Fruit fly (Drosophila melanogaster) whole organism, embryonic: ENCODE measurements around the gene SIFaR.

Experiments
- Atf3 ChIP-seq: fragments of 200-800 bp; sonication (Bioruptor generic); optimal IDR thresholded peaks from 3 replicates; lab custom pipeline; 2016; ENCODE audit warnings: missing biosample characterization, missing genetic modification characterization
- B-H1 ChIP-seq: fragments of 200-800 bp; sonication (Bioruptor generic); IDR thresholded peaks from 3 replicates; pipeline ENCODE4 v1.3.6; 2022; ENCODE audit warnings: missing biosample characterization, missing genetic modification characterization
- CG10431 ChIP-seq: fragments of 200-800 bp; sonication (Bioruptor generic); optimal IDR thresholded peaks from 3 replicates; lab custom pipeline; 2018; ENCODE audit warnings: missing biosample characterization, mild to moderate bottlenecking, missing genetic modification characterization
- CG10959 ChIP-seq: fragments of 200-800 bp; sonication (Bioruptor generic); IDR thresholded peaks from 2 replicates; pipeline ENCODE4 v1.3.6; 2022; ENCODE audit warnings: missing biosample characterization, missing genetic modification characterization
- CG11695 ChIP-seq: fragments of 200-800 bp; sonication (Bioruptor generic); IDR thresholded peaks from 3 replicates; pipeline ENCODE4 v1.3.6; 2022; ENCODE audit warnings: missing biosample characterization, missing genetic modification characterization
- CG11723 ChIP-seq: fragments of 200-800 bp; sonication (Bioruptor generic); optimal IDR thresholded peaks from 2 replicates; lab custom pipeline; 2017; ENCODE audit warnings: missing biosample characterization, mild to moderate bottlenecking, missing genetic modification characterization
- CG17361 ChIP-seq: fragments of 200-800 bp; sonication (Bioruptor generic); IDR thresholded peaks from 3 replicates; pipeline ENCODE4 v1.3.6; 2022; ENCODE audit warnings: missing biosample characterization, missing genetic modification characterization
- CG17568 ChIP-seq: fragments of 200-800 bp; sonication (Bioruptor generic); optimal IDR thresholded peaks from 2 replicates; lab custom pipeline; 2018; ENCODE audit warnings: missing biosample characterization, mild to moderate bottlenecking, missing genetic modification characterization, moderate library complexity
- CG1832 ChIP-seq: fragments of 200-800 bp; sonication (Bioruptor generic); optimal IDR thresholded peaks from 2 replicates; lab custom pipeline; 2017; ENCODE audit warnings: missing biosample characterization, mild to moderate bottlenecking, missing genetic modification characterization, inconsistent platforms
- CG18619 ChIP-seq: fragments of 200-800 bp; sonication (Bioruptor generic); optimal IDR thresholded peaks from 3 replicates; lab custom pipeline; 2017; ENCODE audit warnings: missing biosample characterization, mild to moderate bottlenecking, missing genetic modification characterization
- CG3065 ChIP-seq: fragments of 200-800 bp; sonication (Bioruptor generic); optimal IDR thresholded peaks from 2 replicates; lab custom pipeline; 2016; ENCODE audit warnings: missing biosample characterization, missing genetic modification characterization
- CG34224 ChIP-seq: fragments of 200-800 bp; sonication (Bioruptor generic); IDR thresholded peaks from 3 replicates; pipeline ENCODE4 v1.3.6; 2022; ENCODE audit warnings: missing biosample characterization, missing genetic modification characterization; ENCODE audit not compliant: partially characterized antibody
- CG4617 ChIP-seq: fragments of 200-800 bp; sonication (Bioruptor generic); optimal IDR thresholded peaks from 3 replicates; lab custom pipeline; 2016; ENCODE audit warnings: missing biosample characterization, missing genetic modification characterization, borderline replicate concordance
- CG7839 ChIP-seq: fragments of 200-800 bp; sonication (Bioruptor generic); optimal IDR thresholded peaks from 3 replicates; lab custom pipeline; 2018; ENCODE audit warnings: missing biosample characterization, mild to moderate bottlenecking, missing genetic modification characterization, moderate library complexity
- CG8765 ChIP-seq: fragments of 200-800 bp; sonication (Bioruptor generic); IDR thresholded peaks from 2 replicates; pipeline ENCODE4 v1.3.6; 2022; ENCODE audit warnings: missing biosample characterization, missing genetic modification characterization
- CG8924 ChIP-seq: fragments of 200-800 bp; optimal IDR thresholded peaks from 3 replicates; lab custom pipeline; 2019; ENCODE audit warnings: missing biosample characterization, mild to moderate bottlenecking, missing genetic modification characterization, moderate library complexity
- CG9797 ChIP-seq: fragments of 200-800 bp; sonication (Bioruptor generic); optimal IDR thresholded peaks from 3 replicates; lab custom pipeline; 2018; ENCODE audit warnings: missing biosample characterization, mild to moderate bottlenecking, missing genetic modification characterization
- D19A ChIP-seq: fragments of 200-800 bp; optimal IDR thresholded peaks from 3 replicates; lab custom pipeline; 2019; ENCODE audit warnings: missing biosample characterization, mild to moderate bottlenecking, missing genetic modification characterization, moderate library complexity
- Dek ChIP-seq: fragments of 200-800 bp; sonication (Bioruptor generic); optimal IDR thresholded peaks from 3 replicates; lab custom pipeline; 2019; ENCODE audit warnings: missing biosample characterization, mild to moderate bottlenecking, missing genetic modification characterization, moderate library complexity
- Dip2 ChIP-seq: fragments of 200-800 bp; sonication (Bioruptor generic); IDR thresholded peaks from 2 replicates; pipeline ENCODE4 v1.3.6; 2022; ENCODE audit warnings: missing biosample characterization, missing genetic modification characterization
- Dref ChIP-seq: fragments of 200-800 bp; sonication (Bioruptor generic); IDR thresholded peaks from 2 replicates; pipeline ENCODE4 v1.3.6; 2022; ENCODE audit warnings: missing biosample characterization, missing genetic modification characterization
- Fer3 ChIP-seq: fragments of 200-800 bp; sonication (Bioruptor generic); optimal IDR thresholded peaks from 2 replicates; lab custom pipeline; 2018; ENCODE audit warnings: missing biosample characterization, mild to moderate bottlenecking, missing genetic modification characterization, moderate library complexity
- HHEX ChIP-seq: fragments of 200-800 bp; sonication (Bioruptor generic); optimal IDR thresholded peaks from 3 replicates; lab custom pipeline; 2017; ENCODE audit warnings: missing biosample characterization, mild to moderate bottlenecking, missing genetic modification characterization, missing genetic modification reagents
- HLH3B ChIP-seq: fragments of 200-800 bp; sonication (Bioruptor generic); IDR thresholded peaks from 2 replicates; pipeline ENCODE4 v1.3.6; 2022; ENCODE audit warnings: missing biosample characterization, missing genetic modification characterization
- Hey ChIP-seq: fragments of 200-800 bp; sonication (Bioruptor generic); optimal IDR thresholded peaks from 3 replicates; lab custom pipeline; 2018; ENCODE audit warnings: missing biosample characterization, mild to moderate bottlenecking, missing genetic modification characterization
- Rfx ChIP-seq: fragments of 200-800 bp; sonication (Bioruptor generic); IDR thresholded peaks from 2 replicates; pipeline ENCODE4 v1.3.6; 2022; ENCODE audit warnings: missing biosample characterization, missing genetic modification characterization
- Vsx1 ChIP-seq: fragments of 200-800 bp; sonication (Bioruptor generic); optimal IDR thresholded peaks from 2 replicates; lab custom pipeline; 2017; ENCODE audit warnings: missing biosample characterization, mild to moderate bottlenecking, missing genetic modification characterization, missing genetic modification reagents
- ap ChIP-seq: fragments of 200-800 bp; sonication (Bioruptor generic); IDR thresholded peaks from 2 replicates; pipeline ENCODE4 v1.3.6; 2022; ENCODE audit warnings: missing biosample characterization, missing genetic modification characterization
- bcd ChIP-seq: fragments of 200-800 bp; sonication (Bioruptor generic); optimal IDR thresholded peaks from 2 replicates; lab custom pipeline; 2017; ENCODE audit warnings: missing biosample characterization, mild to moderate bottlenecking, missing genetic modification characterization
- bsh ChIP-seq, 2 experiments: fragments of 200-800 bp; sonication (Bioruptor generic); optimal IDR thresholded peaks; 2 replicates each; lab custom pipeline; 2017 to 2018; ENCODE audit warnings: mild to moderate bottlenecking in 2 of 2, missing biosample characterization in 2 of 2, missing genetic modification characterization in 2 of 2, moderate library complexity in 1 of 2
- cato ChIP-seq: fragments of 200-800 bp; sonication (Bioruptor generic); optimal IDR thresholded peaks from 2 replicates; lab custom pipeline; 2016; ENCODE audit warnings: missing biosample characterization, missing genetic modification characterization, borderline replicate concordance
- cg ChIP-seq: fragments of 200-800 bp; sonication (Bioruptor generic); optimal IDR thresholded peaks from 3 replicates; lab custom pipeline; 2019; ENCODE audit warnings: missing biosample characterization, mild to moderate bottlenecking, missing genetic modification characterization, moderate library complexity
- gcm ChIP-seq: fragments of 200-800 bp; sonication (Bioruptor generic); optimal IDR thresholded peaks from 2 replicates; lab custom pipeline; 2019; ENCODE audit warnings: missing biosample characterization, mild to moderate bottlenecking, missing genetic modification characterization, moderate library complexity
- hbn ChIP-seq: fragments of 200-800 bp; sonication (Bioruptor generic); IDR thresholded peaks from 2 replicates; pipeline ENCODE4 v1.3.6; 2022; ENCODE audit warnings: missing biosample characterization, missing genetic modification characterization; ENCODE audit not compliant: partially characterized antibody
- lmd ChIP-seq: fragments of 200-800 bp; sonication (Bioruptor generic); IDR thresholded peaks from 2 replicates; pipeline ENCODE4 v1.3.6; 2022; ENCODE audit warnings: missing biosample characterization, missing genetic modification characterization
- maf-S ChIP-seq: fragments of 200-800 bp; sonication (Bioruptor generic); optimal IDR thresholded peaks from 2 replicates; lab custom pipeline; 2016; ENCODE audit warnings: missing biosample characterization, missing genetic modification characterization
- odd ChIP-seq: fragments of 200-800 bp; sonication (Bioruptor generic); optimal IDR thresholded peaks from 2 replicates; lab custom pipeline; 2017; ENCODE audit warnings: missing biosample characterization, mild to moderate bottlenecking, missing genetic modification characterization
- pfk ChIP-seq: fragments of 200-800 bp; sonication (Bioruptor generic); optimal IDR thresholded peaks from 2 replicates; lab custom pipeline; 2018; ENCODE audit warnings: missing biosample characterization, mild to moderate bottlenecking, missing genetic modification characterization, moderate library complexity
- salm ChIP-seq: fragments of 200-800 bp; sonication (Bioruptor generic); optimal IDR thresholded peaks from 2 replicates; lab custom pipeline; 2018; ENCODE audit warnings: missing biosample characterization, mild to moderate bottlenecking, missing genetic modification characterization
- schlank ChIP-seq: fragments of 200-800 bp; sonication (Bioruptor generic); optimal IDR thresholded peaks from 2 replicates; lab custom pipeline; 2018; ENCODE audit warnings: missing biosample characterization, mild to moderate bottlenecking, missing genetic modification characterization
- sd ChIP-seq: fragments of 200-800 bp; sonication (Bioruptor generic); optimal IDR thresholded peaks from 3 replicates; lab custom pipeline; 2018; ENCODE audit warnings: missing biosample characterization, mild to moderate bottlenecking, missing genetic modification characterization, moderate library complexity
- sim ChIP-seq: fragments of 200-800 bp; sonication (Bioruptor generic); IDR thresholded peaks from 2 replicates; pipeline ENCODE4 v1.3.6; 2022; ENCODE audit warnings: missing biosample characterization, missing genetic modification characterization
- slou ChIP-seq: fragments of 200-800 bp; sonication (Bioruptor generic); optimal IDR thresholded peaks from 3 replicates; lab custom pipeline; 2016; ENCODE audit warnings: missing biosample characterization, missing genetic modification characterization
- sqz ChIP-seq: fragments of 200-800 bp; sonication (Bioruptor generic); optimal IDR thresholded peaks from 3 replicates; lab custom pipeline; 2018; ENCODE audit warnings: missing biosample characterization, mild to moderate bottlenecking, missing genetic modification characterization
- tll ChIP-seq, 2 experiments: fragments of 200-800 bp in 1 of 2; fragments of >200 bp in 1 of 2; sonication (Bioruptor generic) in 1 of 2; optimal IDR thresholded peaks; 2 replicates each; lab custom pipeline; 2017 to 2019; ENCODE audit warnings: missing biosample characterization in 2 of 2, missing genetic modification characterization in 2 of 2, mild to moderate bottlenecking in 1 of 2, moderate library complexity in 1 of 2
- toy ChIP-seq: fragments of 200-800 bp; sonication (Bioruptor generic); IDR thresholded peaks from 2 replicates; pipeline ENCODE4 v1.3.6; 2022; ENCODE audit warnings: missing biosample characterization, missing genetic modification characterization
- trem ChIP-seq: fragments of 200-800 bp; optimal IDR thresholded peaks from 3 replicates; lab custom pipeline; 2019; ENCODE audit warnings: missing biosample characterization, mild to moderate bottlenecking, missing genetic modification characterization, moderate library complexity
- trh ChIP-seq: fragments of 200-800 bp; sonication (Bioruptor generic); optimal IDR thresholded peaks from 2 replicates; lab custom pipeline; 2016; ENCODE audit warnings: missing biosample characterization, missing genetic modification characterization
- wek ChIP-seq: fragments of 200-800 bp; sonication (Bioruptor generic); optimal IDR thresholded peaks from 3 replicates; lab custom pipeline; 2018; ENCODE audit warnings: missing biosample characterization, mild to moderate bottlenecking, missing genetic modification characterization, moderate library complexity
- zen ChIP-seq: fragments of 200-800 bp; sonication (Bioruptor generic); optimal IDR thresholded peaks from 3 replicates; lab custom pipeline; 2018; ENCODE audit warnings: missing biosample characterization, mild to moderate bottlenecking, missing genetic modification characterization, moderate library complexity

The SIFaR gene

dm6 chr3R:21263177-21263576 is 30.6 kb downstream of the SIFaR start (continued):
- TF ChIP-seq trh (GFP tag; lab: Kevin White, UChicago), result peak; percentile 2
- peak; percentile 31 for TF ChIP-seq Vsx1
- no peak for TF ChIP-seq pfk
- TF ChIP-seq CG17568, result peak; percentile 41
- no peak for TF ChIP-seq trem
- no peak for TF ChIP-seq toy
- TF ChIP-seq CG34224 (GFP tag; lab: Robert Waterston, UW), result no peak
- TF ChIP-seq D19A (tag; lab: Kevin White, UChicago), result no peak
- TF ChIP-seq Dek (tag; lab: Kevin White, UChicago), result no peak
- peak; percentile 58; the same call in 1 of the 2 replicates for TF ChIP-seq Rfx (GFP tag; lab: Robert Waterston, UW)
- no peak for TF ChIP-seq Atf3 (GFP tag; lab: Kevin White, UChicago)
- no peak for TF ChIP-seq tll (GFP tag; optimal IDR thresholded peaks at IDR 0.05; lab: Kevin White, UChicago)
- no peak for TF ChIP-seq CG1832
- TF ChIP-seq CG18619, result peak; percentile 36
- TF ChIP-seq CG11723 (GFP tag; lab: Kevin White, UChicago), result peak; percentile 20
- TF ChIP-seq odd (GFP tag; lab: Kevin White, UChicago), result peak; percentile 31
- TF ChIP-seq cato (GFP tag; lab: Kevin White, UChicago), result no peak
- TF ChIP-seq gcm (GFP tag; lab: Kevin White, UChicago), result peak; percentile 32
- TF ChIP-seq CG17361 (GFP tag; lab: Robert Waterston, UW), result no peak
- TF ChIP-seq CG3065 (GFP tag; lab: Kevin White, UChicago), result no peak
- TF ChIP-seq maf-S (GFP tag; lab: Kevin White, UChicago), result no peak
- TF ChIP-seq Dref (GFP tag; lab: Robert Waterston, UW), result no peak
- peak; percentile 28; the same call in 1 of the 2 replicates for TF ChIP-seq CG10959
- TF ChIP-seq Fer3 (tag; lab: Kevin White, UChicago), result peak; percentile 40
- TF ChIP-seq CG7839 (tag; lab: Kevin White, UChicago), result peak; percentile 28
- peak; percentile 9 for TF ChIP-seq CG10431 (GFP tag; lab: Kevin White, UChicago)
- TF ChIP-seq slou, result no peak
- TF ChIP-seq CG9797, result no peak
- peak; percentile 19 for TF ChIP-seq cg (GFP tag; lab: Kevin White, UChicago)
- peak in 1 of 2 experiments; percentile 57 for TF ChIP-seq bsh (GFP tag; optimal IDR thresholded peaks at IDR 0.05; lab: Kevin White, UChicago)
- TF ChIP-seq wek (GFP tag; lab: Kevin White, UChicago), result peak; percentile 35
- TF ChIP-seq bcd (GFP tag; lab: Kevin White, UChicago), result peak; percentile 26
- TF ChIP-seq zen, result peak; percentile 27
- TF ChIP-seq sd (tag; lab: Kevin White, UChicago), result no peak
- TF ChIP-seq hbn (GFP tag; lab: Robert Waterston, UW), result no peak
- peak; percentile 57 for TF ChIP-seq HHEX (GFP tag; lab: Kevin White, UChicago)
- no peak for TF ChIP-seq CG4617
- no peak for TF ChIP-seq CG8765 (GFP tag; lab: Robert Waterston, UW)
- TF ChIP-seq Hey (tag; lab: Kevin White, UChicago), result no peak
- TF ChIP-seq Dip2, result no peak
- TF ChIP-seq sqz (GFP tag; lab: Kevin White, UChicago), result no peak
- peak; percentile 51; the same call in 1 of the 2 replicates for TF ChIP-seq HLH3B (GFP tag; lab: Robert Waterston, UW)
- 0 out of 2 replicates have a peak, but pooled peaks have one; percentile 7 for TF ChIP-seq sim (GFP tag; lab: Robert Waterston, UW)
- peak; percentile 27; the same call in 1 of the 2 replicates for TF ChIP-seq lmd
- no peak for TF ChIP-seq salm
- TF ChIP-seq schlank, result peak; percentile 9
- peak; percentile 38; the same call in 1 of the 2 replicates for TF ChIP-seq ap (GFP tag; lab: Robert Waterston, UW)
- TF ChIP-seq B-H1 (GFP tag; lab: Robert Waterston, UW), result peak; percentile 25; the same call in 1 of the 3 replicates
- 0 out of 3 replicates have a peak, but pooled peaks have one; percentile 41 for TF ChIP-seq CG11695
- no peak for TF ChIP-seq CG8924 (tag; lab: Kevin White, UChicago)
